Worm (Caenorhabditis elegans): ENCODE measurements around the gene Y62E10A.6.

ce11 chrIV:13412845-13413383 lies 41.1 kb downstream of the Y62E10A.6 start, which contains the start of gene gcl-1:
- TF ChIP-seq rbr-2 (tag; optimal IDR thresholded peaks at IDR 0.05), result no peak
- TF ChIP-seq aly-2 (tag; optimal IDR thresholded peaks at IDR 0.05), result no peak
- no peak for TF ChIP-seq pha-4 (GFP tag; IDR thresholded peaks at IDR 0.05)
- no peak for TF ChIP-seq pha-4 (tag; optimal IDR thresholded peaks at IDR 0.05)
- no peak for TF ChIP-seq duxl-1 (tag; optimal IDR thresholded peaks at IDR 0.05; ENCODE audit: poor library complexity)
- TF ChIP-seq nhr-77 (tag; optimal IDR thresholded peaks at IDR 0.05), result no peak
- TF ChIP-seq cey-2 (tag; optimal IDR thresholded peaks at IDR 0.05; ENCODE audit: borderline replicate concordance, insufficient read depth), result no peak
- TF ChIP-seq aha-1 (tag), result no peak
- TF ChIP-seq ceh-32 (tag; optimal IDR thresholded peaks at IDR 0.05; ENCODE audit: poor library complexity), result no peak

Measured in whole organism, L4 larva.